Fruit fly (Drosophila melanogaster): ENCODE measurements around the gene Rel.

Gene Rel

dm6 chr3R:9050519-9051119 is 2.8 kb upstream of the Rel start, which contains the start of gene Nmdmc (continued):
- TF ChIP-seq abd-A (tag; optimal IDR thresholded peaks at IDR 0.05) (peak; percentile 81), stwl (tag; optimal IDR thresholded peaks at IDR 0.05) (peak; percentile 77), eyg (GFP tag; optimal IDR thresholded peaks at IDR 0.05) (no peak), tx (GFP tag; optimal IDR thresholded peaks at IDR 0.05) (no peak), CG12071 (GFP tag; optimal IDR thresholded peaks at IDR 0.05) (no peak), BEAF-32 (GFP tag; optimal IDR thresholded peaks at IDR 0.05) (peak; percentile 44), Ets97D (GFP tag; optimal IDR thresholded peaks at IDR 0.05) (peak; percentile 38), gfzf (GFP tag; optimal IDR thresholded peaks at IDR 0.05) (peak; percentile 95), trem (tag; optimal IDR thresholded peaks at IDR 0.05) (peak; percentile 74), Pdp1 (GFP tag; optimal IDR thresholded peaks at IDR 0.05) (peak in 1 of 2 experiments; percentile 5), pros (GFP tag; optimal IDR thresholded peaks at IDR 0.05) (no peak), CoRest (tag; optimal IDR thresholded peaks at IDR 0.05) (peak; percentile 29), Sry-δ (GFP tag; optimal IDR thresholded peaks at IDR 0.05) (peak; percentile 29), phol (tag; optimal IDR thresholded peaks at IDR 0.05) (peak; percentile 62), dpn (GFP tag; optimal IDR thresholded peaks at IDR 0.05) (no peak), pzg (GFP tag; optimal IDR thresholded peaks at IDR 0.05) (peak; percentile 78), Blimp-1 (GFP tag; optimal IDR thresholded peaks at IDR 0.05) (peak; percentile 50), zen (tag; optimal IDR thresholded peaks at IDR 0.05) (peak; percentile 8), tll (GFP tag; optimal IDR thresholded peaks at IDR 0.05) (no peak), CG34376 (GFP tag; optimal IDR thresholded peaks at IDR 0.05) (peak; percentile 26), CG2712 (tag; optimal IDR thresholded peaks at IDR 0.05) (peak; percentile 25)

DNA sequence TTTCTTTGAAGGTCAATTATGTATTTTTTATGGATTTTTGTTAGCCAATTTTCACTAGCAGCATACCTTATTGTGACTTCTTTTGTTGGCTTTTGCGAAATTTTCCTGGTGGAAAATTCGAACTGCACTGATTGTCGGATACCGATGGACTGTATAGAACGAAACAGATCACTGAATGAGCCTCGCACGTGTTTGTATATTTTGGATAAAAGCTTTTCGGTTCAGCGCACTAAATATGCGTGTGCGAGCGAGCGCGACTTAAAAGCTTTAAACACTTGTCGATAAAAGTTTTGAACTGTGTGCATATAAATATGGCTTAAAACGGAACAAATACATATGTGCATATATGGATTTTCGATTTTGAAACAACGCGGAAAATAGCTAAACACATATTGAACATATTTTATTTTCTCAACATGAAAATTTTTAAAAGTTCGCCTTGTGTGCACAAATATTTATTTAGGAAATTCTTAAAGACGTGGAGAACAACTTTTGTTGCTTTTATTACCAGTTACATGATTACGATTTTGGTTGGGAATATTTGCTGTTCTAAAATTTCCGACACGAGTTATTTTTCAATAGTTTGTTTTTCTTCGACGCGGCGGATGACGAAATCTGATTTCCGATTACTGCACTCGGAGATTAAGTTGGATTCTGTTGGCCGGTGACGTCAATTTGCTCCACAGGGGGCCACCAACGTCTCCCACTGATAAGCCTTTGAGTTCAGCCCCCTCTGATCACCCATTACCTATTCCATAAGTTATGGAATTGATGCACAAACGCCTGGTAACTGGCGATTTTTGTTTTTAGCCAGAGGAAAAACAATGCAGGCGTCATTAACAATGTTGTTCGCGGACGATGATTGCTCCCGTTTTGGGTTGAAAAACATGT is 1.6 kb upstream of the Rel start:
- TF ChIP-seq HLHmδ (GFP tag; optimal IDR thresholded peaks at IDR 0.05) (no peak), sens (GFP tag) (peak; percentile 77), Fer3 (tag; optimal IDR thresholded peaks at IDR 0.05) (peak; percentile 14), sd (tag; optimal IDR thresholded peaks at IDR 0.05) (peak; percentile 6), sima (GFP tag; optimal IDR thresholded peaks at IDR 0.05) (no peak), CG13894 (tag; optimal IDR thresholded peaks at IDR 0.05) (peak; percentile 57), CG13123 (GFP tag; optimal IDR thresholded peaks at IDR 0.05) (no peak), nerfin-1 (tag; optimal IDR thresholded peaks at IDR 0.05) (no peak), unc-4 (GFP tag; IDR thresholded peaks at IDR 0.05; ENCODE audit: partially characterized antibody) (no peak), gt (GFP tag; IDR thresholded peaks at IDR 0.05) (no peak), Meics (GFP tag; optimal IDR thresholded peaks at IDR 0.05) (peak; percentile 33), Med (GFP tag) (peak; percentile 53), Stat92E (GFP tag; optimal IDR thresholded peaks at IDR 0.05) (no peak), CG31388 (GFP tag; optimal IDR thresholded peaks at IDR 0.05) (no peak), ttk (GFP tag; IDR thresholded peaks at IDR 0.05) (no peak), CG14667 (GFP tag; IDR thresholded peaks at IDR 0.05) (no peak), CG12155 (GFP tag; optimal IDR thresholded peaks at IDR 0.05) (no peak), CG2678 (tag; optimal IDR thresholded peaks at IDR 0.05) (peak; percentile 11), Mrtf (GFP tag; IDR thresholded peaks at IDR 0.05) (no peak), CG33557 (GFP tag; optimal IDR thresholded peaks at IDR 0.05) (no peak), CG4707 (GFP tag; optimal IDR thresholded peaks at IDR 0.05) (no peak), tx (GFP tag; optimal IDR thresholded peaks at IDR 0.05) (no peak), Lhr (GFP tag; optimal IDR thresholded peaks at IDR 0.05) (no peak), trh (GFP tag; optimal IDR thresholded peaks at IDR 0.05) (no peak), CG15269 (tag; optimal IDR thresholded peaks at IDR 0.05) (peak; percentile 22), cwo (GFP tag; optimal IDR thresholded peaks at IDR 0.05) (peak; percentile 90)
